Fruit fly (Drosophila melanogaster): ENCODE measurements around the gene CG11251.

CG11251 gene

DNA sequence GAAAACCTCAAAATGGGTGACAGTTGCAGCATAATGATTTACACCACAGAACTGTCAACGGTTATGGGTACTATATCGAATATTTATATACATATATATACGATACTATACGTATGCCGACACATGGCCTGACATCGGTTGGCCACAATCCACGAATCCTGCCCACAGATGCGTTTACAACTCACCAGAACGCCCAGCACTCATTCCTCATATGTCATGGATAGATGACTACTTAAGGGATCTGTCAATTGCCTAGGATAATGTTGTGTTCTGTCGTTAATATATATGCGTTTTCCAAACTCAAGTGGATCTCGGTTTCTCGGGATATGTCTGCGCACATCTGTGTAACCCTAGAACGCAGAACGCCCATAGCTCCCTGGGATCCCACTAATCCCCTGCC is 31.3 kb downstream of the CG11251 start:
- TF ChIP-seq acj6 (GFP tag; optimal IDR thresholded peaks at IDR 0.05) (no peak), CG4318 (GFP tag; optimal IDR thresholded peaks at IDR 0.05) (no peak), CG6808 (GFP tag; optimal IDR thresholded peaks at IDR 0.05) (no peak)

DNA sequence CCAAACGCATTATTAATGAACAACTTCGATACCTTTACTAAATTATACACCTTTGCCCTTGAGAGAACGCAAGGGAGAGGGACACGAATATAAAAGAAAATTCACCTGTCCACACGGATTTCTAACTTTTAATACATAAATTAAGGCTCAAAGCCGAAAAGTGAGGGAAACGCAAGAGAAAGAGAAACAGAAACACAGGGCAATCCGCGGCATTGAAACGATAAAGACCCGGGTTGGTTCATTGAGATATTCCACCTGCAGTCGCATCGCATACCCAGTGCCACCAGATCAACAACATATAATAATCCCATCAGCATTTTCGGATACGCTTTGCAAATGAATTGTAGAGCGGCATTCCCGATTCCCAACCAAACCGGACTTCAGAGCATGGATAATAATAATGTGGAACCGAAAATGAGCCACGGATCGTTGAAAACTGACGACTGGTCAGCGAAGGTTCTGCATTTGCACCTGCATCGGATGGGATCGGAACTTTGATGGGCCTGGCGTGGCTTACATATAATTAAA is 39.0 kb downstream of the CG11251 start:
- TF ChIP-seq spab (GFP tag; optimal IDR thresholded peaks at IDR 0.05) (no peak), Eip78C (GFP tag) (peak; percentile 31)

DNA sequence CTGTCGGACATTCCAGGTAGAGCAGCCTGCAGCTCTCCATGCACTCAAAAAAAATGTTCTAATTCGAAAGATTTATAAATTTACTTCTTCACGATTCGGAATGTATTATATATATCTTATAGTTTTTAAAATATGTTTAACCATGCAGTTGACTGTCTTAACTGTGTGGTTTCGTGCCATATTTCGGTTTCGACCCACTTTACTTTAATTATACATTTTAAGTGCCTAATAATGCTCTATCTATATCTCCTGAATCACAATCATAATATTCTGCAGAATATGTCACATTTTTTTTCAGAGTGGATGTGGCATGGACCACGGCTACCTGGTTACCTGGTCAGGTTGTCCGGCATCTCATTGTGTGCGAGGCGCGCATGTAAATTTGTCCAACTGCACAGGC is 40.1 kb downstream of the CG11251 start:
- peak; percentile 3 for TF ChIP-seq Sox102F (GFP tag; optimal IDR thresholded peaks at IDR 0.05)
- no peak for TF ChIP-seq cyc (GFP tag; optimal IDR thresholded peaks at IDR 0.05)
- 0 out of 2 replicates have a peak, but pooled peaks have one; percentile 34 for TF ChIP-seq CG15336 (GFP tag; IDR thresholded peaks at IDR 0.05)
- TF ChIP-seq CG6808 (GFP tag; optimal IDR thresholded peaks at IDR 0.05): peak; percentile 55
- no peak for TF ChIP-seq CG7368 (GFP tag; optimal IDR thresholded peaks at IDR 0.05)
- TF ChIP-seq Hr39 (GFP tag; optimal IDR thresholded peaks at IDR 0.05): no peak
- no peak for TF ChIP-seq OdsH (GFP tag; optimal IDR thresholded peaks at IDR 0.05)
- no peak for TF ChIP-seq CG11902 (GFP tag; optimal IDR thresholded peaks at IDR 0.05)
- no peak for TF ChIP-seq CG11294 (GFP tag; IDR thresholded peaks at IDR 0.05)
- no peak for TF ChIP-seq dac (GFP tag; optimal IDR thresholded peaks at IDR 0.05)
- TF ChIP-seq Smox (GFP tag; optimal IDR thresholded peaks at IDR 0.05): peak; percentile 28
- TF ChIP-seq CG9139 (GFP tag; optimal IDR thresholded peaks at IDR 0.05): no peak
- TF ChIP-seq CG6854 (GFP tag; optimal IDR thresholded peaks at IDR 0.05): no peak
- TF ChIP-seq CG8319 (GFP tag; optimal IDR thresholded peaks at IDR 0.05): no peak
- TF ChIP-seq achi (GFP tag; optimal IDR thresholded peaks at IDR 0.05): peak; percentile 39
- no peak for TF ChIP-seq fd85E (GFP tag; optimal IDR thresholded peaks at IDR 0.05)
- peak in 1 of 2 experiments; percentile 11 for TF ChIP-seq salr (GFP tag; optimal IDR thresholded peaks at IDR 0.05)
- peak; percentile 3 for TF ChIP-seq CG34406 (GFP tag; optimal IDR thresholded peaks at IDR 0.05)
- no peak for TF ChIP-seq CG31627 (GFP tag; optimal IDR thresholded peaks at IDR 0.05)
- TF ChIP-seq Blimp-1 (GFP tag; optimal IDR thresholded peaks at IDR 0.05): no peak
- no peak for TF ChIP-seq eg (GFP tag; IDR thresholded peaks at IDR 0.05)
- TF ChIP-seq CG10669 (GFP tag; optimal IDR thresholded peaks at IDR 0.05): peak; percentile 32
- TF ChIP-seq CG10631 (GFP tag; optimal IDR thresholded peaks at IDR 0.05): peak; percentile 42
- no peak for TF ChIP-seq CG4318 (GFP tag; optimal IDR thresholded peaks at IDR 0.05)
- TF ChIP-seq CG3032 (tag; optimal IDR thresholded peaks at IDR 0.05): peak; percentile 35
- no peak for TF ChIP-seq Sox15 (GFP tag; optimal IDR thresholded peaks at IDR 0.05)
- TF ChIP-seq fkh (GFP tag; optimal IDR thresholded peaks at IDR 0.05): no peak
- TF ChIP-seq esn (GFP tag; optimal IDR thresholded peaks at IDR 0.05): peak; percentile 38
- peak; percentile 86 for TF ChIP-seq Eip78C (GFP tag)
- no peak for TF ChIP-seq CG16779 (tag; optimal IDR thresholded peaks at IDR 0.05)
- no peak for TF ChIP-seq Ets21C (GFP tag; optimal IDR thresholded peaks at IDR 0.05)
- peak; percentile 47; the same call in 2 of the 3 replicates for TF ChIP-seq CG8119 (GFP tag; IDR thresholded peaks at IDR 0.05)
- TF ChIP-seq lz (GFP tag; optimal IDR thresholded peaks at IDR 0.05): peak; percentile 22
- peak; percentile 36 to 41 for TF ChIP-seq ss (GFP tag; optimal IDR thresholded peaks at IDR 0.05)
- peak; percentile 38 for TF ChIP-seq Ets96B (tag; optimal IDR thresholded peaks at IDR 0.05)
- TF ChIP-seq dsx (GFP tag; optimal IDR thresholded peaks at IDR 0.05; ENCODE audit: poor library complexity, severe bottlenecking): peak; percentile 35
- TF ChIP-seq topi (GFP tag; optimal IDR thresholded peaks at IDR 0.05): peak; percentile 32
- no peak for TF ChIP-seq Hr4 (GFP tag; optimal IDR thresholded peaks at IDR 0.05)
- TF ChIP-seq CG6792 (GFP tag; optimal IDR thresholded peaks at IDR 0.05): peak; percentile 11
- TF ChIP-seq CG32006 (GFP tag; optimal IDR thresholded peaks at IDR 0.05): peak; percentile 66
- TF ChIP-seq CG1621 (tag; optimal IDR thresholded peaks at IDR 0.05): peak; percentile 7
- TF ChIP-seq Gug (GFP tag; IDR thresholded peaks at IDR 0.05): no peak
- TF ChIP-seq CG3919 (GFP tag; optimal IDR thresholded peaks at IDR 0.05): peak; percentile 27
- peak; percentile 41 for TF ChIP-seq net (GFP tag; optimal IDR thresholded peaks at IDR 0.05)
- TF ChIP-seq svp (GFP tag): peak; percentile 80
- TF ChIP-seq vri (GFP tag; optimal IDR thresholded peaks at IDR 0.05): peak; percentile 15
